Fruit fly (Drosophila melanogaster) whole organism, embryonic: Measurements from ENCODE around the gene CG13484.

ENCODE experiments used
- Asciz ChIP-seq: fragments of 200-800 bp; sonication (Bioruptor generic); optimal IDR thresholded peaks from 2 replicates; lab custom pipeline; 2017; ENCODE audit warnings: missing biosample characterization, mild to moderate bottlenecking, missing genetic modification characterization, missing genetic modification reagents
- CG31224 ChIP-seq: fragments of 200-800 bp; sonication (Bioruptor generic); IDR thresholded peaks from 2 replicates; pipeline ENCODE4 v1.3.6; 2022; ENCODE audit warnings: missing biosample characterization, missing genetic modification characterization
- CG3726 ChIP-seq: fragments of 200-800 bp; sonication (Bioruptor generic); IDR thresholded peaks from 3 replicates; pipeline ENCODE4, ENCODE4 v1.3.6; 2022; ENCODE audit warnings: missing biosample characterization, missing genetic modification characterization
- CG9932 ChIP-seq: fragments of 200-800 bp; sonication (Bioruptor generic); IDR thresholded peaks from 2 replicates; pipeline ENCODE4 v1.3.6; 2022; ENCODE audit warnings: missing biosample characterization, missing genetic modification characterization
- Dfd ChIP-seq, 2 experiments: fragments of >200 bp; optimal IDR thresholded peaks; 2 replicates each; lab custom pipeline; 2017; ENCODE audit warnings: missing biosample characterization in 2 of 2, missing genetic modification characterization in 2 of 2
- Hr39 ChIP-seq: fragments of >200 bp; optimal IDR thresholded peaks from 2 replicates; lab custom pipeline; 2017
- insv ChIP-seq, 2 experiments: fragments of 200-800 bp; sonication (Bioruptor generic); optimal IDR thresholded peaks; 3 replicates each; lab custom pipeline; 2016 to 2018; ENCODE audit warnings: missing biosample characterization in 2 of 2, missing genetic modification characterization in 2 of 2
- pros ChIP-seq: fragments of 200-800 bp; sonication (Bioruptor generic); optimal IDR thresholded peaks from 3 replicates; lab custom pipeline; 2019; ENCODE audit warnings: missing biosample characterization, mild to moderate bottlenecking, missing genetic modification characterization, moderate library complexity
- tll ChIP-seq, 2 experiments: fragments of 200-800 bp in 1 of 2; fragments of >200 bp in 1 of 2; sonication (Bioruptor generic) in 1 of 2; optimal IDR thresholded peaks; 2 replicates each; lab custom pipeline; 2017 to 2019; ENCODE audit warnings: missing biosample characterization in 2 of 2, missing genetic modification characterization in 2 of 2, mild to moderate bottlenecking in 1 of 2, moderate library complexity in 1 of 2

DNA sequence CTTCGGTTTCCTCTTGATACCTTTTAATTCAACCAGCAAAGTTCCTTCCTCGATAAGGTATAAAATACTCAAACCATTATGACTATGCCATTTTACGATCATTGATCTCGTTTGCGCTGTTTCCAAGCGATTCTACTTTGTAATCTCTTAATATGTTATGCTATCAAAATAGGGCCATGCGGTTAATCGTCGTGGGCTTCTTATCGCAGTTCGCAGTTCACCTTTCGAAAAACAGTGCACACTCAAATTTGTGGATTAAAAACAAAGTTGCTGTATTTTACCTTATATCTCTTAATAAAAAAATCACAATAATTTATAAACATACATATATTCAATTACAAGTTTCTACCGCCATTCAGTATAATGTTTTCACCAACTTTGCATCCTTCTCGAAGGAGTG, 47.2 kb upstream of the CG13484 start:
- TF ChIP-seq CG31224 (GFP tag; lab: Robert Waterston, UW), result no peak
- TF ChIP-seq Dfd (GFP tag; optimal IDR thresholded peaks at IDR 0.05; lab: Kevin White, UChicago), result no peak
- TF ChIP-seq pros (GFP tag; lab: Kevin White, UChicago), result no peak
- no peak for TF ChIP-seq CG9932 (GFP tag; lab: Robert Waterston, UW)
- no peak for TF ChIP-seq tll (GFP tag; optimal IDR thresholded peaks at IDR 0.05; lab: Kevin White, UChicago)
- TF ChIP-seq Asciz (GFP tag; lab: Kevin White, UChicago), result no peak
- TF ChIP-seq Hr39, result no peak
- no peak for TF ChIP-seq CG3726 (GFP tag; lab: Robert Waterston, UW)
- no peak for TF ChIP-seq insv (GFP tag; optimal IDR thresholded peaks at IDR 0.05; lab: Kevin White, UChicago)
